Fruit fly (Drosophila melanogaster): Measurements from ENCODE around the gene Cad87A.

Gene Cad87A

DNA sequence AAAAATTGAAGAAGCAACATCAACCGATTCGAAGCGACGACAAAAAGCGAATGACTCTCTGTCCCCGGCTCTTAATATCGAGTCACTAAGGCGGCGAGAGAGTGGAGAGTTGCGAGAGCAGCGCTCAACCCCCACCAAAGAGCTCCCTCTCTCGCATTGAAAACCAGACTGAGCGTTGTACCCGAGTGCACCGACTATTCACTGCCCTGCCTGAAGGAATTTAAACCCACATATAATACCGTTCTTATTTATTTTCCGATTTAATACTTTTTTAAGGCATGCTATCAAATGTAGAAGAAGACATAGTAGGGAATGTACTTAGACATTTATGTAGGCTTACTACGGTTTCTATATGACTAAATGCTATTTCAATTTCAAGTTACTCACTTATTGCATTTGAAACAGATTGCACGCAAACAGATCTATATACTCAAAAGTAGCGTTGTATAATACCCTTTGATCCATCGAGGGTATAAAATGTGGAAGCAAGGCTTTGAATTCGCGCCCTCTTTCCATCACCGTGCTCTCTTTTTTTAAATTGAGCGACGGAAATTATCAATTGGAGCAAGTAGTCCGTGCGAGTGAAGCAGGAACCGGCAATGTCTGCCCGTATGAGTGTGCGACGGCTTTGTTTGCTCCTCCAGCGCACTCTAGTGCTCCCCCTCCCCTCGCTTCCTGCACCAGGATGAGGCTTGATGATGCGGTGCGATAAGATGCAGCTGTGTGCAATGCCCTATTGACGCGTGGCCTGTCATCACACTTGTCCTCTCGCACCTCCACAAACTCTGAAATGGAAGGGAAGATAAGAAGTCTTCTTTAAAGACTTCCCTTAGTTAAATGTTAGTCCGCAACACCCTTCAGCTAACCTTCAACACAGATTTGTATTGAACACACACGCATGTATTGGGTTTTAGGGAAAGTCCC, 61.6 kb downstream of the Cad87A start, which contains the start of gene mthl5 (continued):
- TF ChIP-seq CG7556 (GFP tag; optimal IDR thresholded peaks at IDR 0.05) (peak; percentile 88), sr (GFP tag; IDR thresholded peaks at IDR 0.05) (0 out of 3 replicates have a peak, but pooled peaks have one; percentile 48), hbn (GFP tag; IDR thresholded peaks at IDR 0.05; ENCODE audit: partially characterized antibody) (0 out of 2 replicates have a peak, but pooled peaks have one; percentile 25), slbo (GFP tag; IDR thresholded peaks at IDR 0.05) (peak; percentile 78), Ets65A (GFP tag) (peak; percentile 95), CG5245 (GFP tag; optimal IDR thresholded peaks at IDR 0.05) (peak; percentile 68), seq (GFP tag; IDR thresholded peaks at IDR 0.05) (peak; percentile 67), CG34224 (GFP tag; IDR thresholded peaks at IDR 0.05; ENCODE audit: partially characterized antibody) (no peak), Bdp1 (GFP tag; optimal IDR thresholded peaks at IDR 0.05) (peak; percentile 52), TFAM (GFP tag; optimal IDR thresholded peaks at IDR 0.05) (peak; percentile 16), CG32532 (GFP tag; IDR thresholded peaks at IDR 0.05) (peak; percentile 78), cato (GFP tag; optimal IDR thresholded peaks at IDR 0.05; ENCODE audit: borderline replicate concordance) (peak; percentile 78), org-1 (GFP tag; optimal IDR thresholded peaks at IDR 0.05) (peak; percentile 83), gt (GFP tag; IDR thresholded peaks at IDR 0.05) (no peak), nmo (GFP tag; optimal IDR thresholded peaks at IDR 0.05) (peak; percentile 88), CG1792 (GFP tag; optimal IDR thresholded peaks at IDR 0.05) (peak; percentile 49), CG34376 (GFP tag; optimal IDR thresholded peaks at IDR 0.05) (no peak), CG13894 (tag; optimal IDR thresholded peaks at IDR 0.05) (peak; percentile 7), CG32772 (GFP tag; IDR thresholded peaks at IDR 0.05) (peak; percentile 62), CG13775 (GFP tag; optimal IDR thresholded peaks at IDR 0.05) (peak; percentile 76), HHEX (GFP tag; optimal IDR thresholded peaks at IDR 0.05) (peak; percentile 78), repo (GFP tag; optimal IDR thresholded peaks at IDR 0.05) (peak; percentile 55), CG2129 (GFP tag; IDR thresholded peaks at IDR 0.05; ENCODE audit: partially characterized antibody) (no peak), CG14014 (GFP tag; IDR thresholded peaks at IDR 0.05) (peak; percentile 56), Mrtf (GFP tag; IDR thresholded peaks at IDR 0.05) (peak; percentile 49; the same call in 2 of the 3 replicates), Tbp (GFP tag; optimal IDR thresholded peaks at IDR 0.05) (no peak), CG9727 (GFP tag; optimal IDR thresholded peaks at IDR 0.05) (peak; percentile 88), lilli (GFP tag; optimal IDR thresholded peaks at IDR 0.05) (peak; percentile 85), CG15269 (tag; optimal IDR thresholded peaks at IDR 0.05) (peak; percentile 78), CG8089 (GFP tag; optimal IDR thresholded peaks at IDR 0.05) (peak; percentile 51), CG6654 (GFP tag; optimal IDR thresholded peaks at IDR 0.05) (peak; percentile 47), Sox102F (GFP tag; optimal IDR thresholded peaks at IDR 0.05) (peak; percentile 75), CG18764 (GFP tag; optimal IDR thresholded peaks at IDR 0.05) (peak; percentile 39), Nf-YC (tag; optimal IDR thresholded peaks at IDR 0.05) (no peak), CG11398 (GFP tag; optimal IDR thresholded peaks at IDR 0.05) (peak; percentile 72), Meics (GFP tag; optimal IDR thresholded peaks at IDR 0.05) (peak; percentile 80), CG10654 (GFP tag; optimal IDR thresholded peaks at IDR 0.05) (peak; percentile 75), CG7372 (GFP tag; IDR thresholded peaks at IDR 0.05) (peak; percentile 15; the same call in 1 of the 2 replicates), CG17802 (tag; optimal IDR thresholded peaks at IDR 0.05) (peak; percentile 48), CG16779 (GFP tag; IDR thresholded peaks at IDR 0.05) (0 out of 2 replicates have a peak, but pooled peaks have one; percentile 17), HLH4C (GFP tag; IDR thresholded peaks at IDR 0.05; ENCODE audit: partially characterized antibody) (0 out of 3 replicates have a peak, but pooled peaks have one; percentile 13), CG2202 (tag; optimal IDR thresholded peaks at IDR 0.05) (peak; percentile 64), Rx (GFP tag; IDR thresholded peaks at IDR 0.05) (peak; percentile 55), CG8944 (GFP tag; optimal IDR thresholded peaks at IDR 0.05) (peak; percentile 73), Dek (tag; optimal IDR thresholded peaks at IDR 0.05) (peak; percentile 40), Ssrp (tag; optimal IDR thresholded peaks at IDR 0.05) (peak; percentile 81), Pdp1 (GFP tag; optimal IDR thresholded peaks at IDR 0.05) (peak; percentile 83 to 91), CG9215 (GFP tag; IDR thresholded peaks at IDR 0.05) (peak; percentile 64)

All from whole organism, embryonic.